Worm (Caenorhabditis elegans) whole organism, midembryonic: ENCODE results near the gene chil-17.

ENCODE experiments used
- T22C8.4 ChIP-seq: fragments of 200-800 bp; sonication (Bioruptor generic); IDR thresholded peaks from 2 replicates; pipeline ENCODE4 v1.3.6; 2022; ENCODE audit warnings: missing genetic modification characterization, missing compliant biosample characterization
- cog-1 ChIP-seq: sonication (generic microtip); optimal IDR thresholded peaks from 2 replicates; lab custom pipeline; 2016; ENCODE audit warnings: missing genetic modification characterization, missing compliant biosample characterization
- flt-1 ChIP-seq: fragments of 200-800 bp; sonication (Bioruptor generic); IDR thresholded peaks from 2 replicates; pipeline ENCODE4 v1.3.6; 2022; ENCODE audit warnings: missing genetic modification characterization, missing compliant biosample characterization
- klf-2 ChIP-seq: fragments of 200-800 bp; sonication (Bioruptor generic); conservative IDR thresholded peaks from 2 replicates; pipeline ENCODE4 v1.3.6; 2022; ENCODE audit warnings: missing genetic modification reagents, missing genetic modification characterization, missing compliant biosample characterization
- med-1 ChIP-seq: sonication (generic microtip); optimal IDR thresholded peaks from 2 replicates; lab custom pipeline; 2017; ENCODE audit warnings: missing genetic modification characterization, mild to moderate bottlenecking, missing compliant biosample characterization, antibody characterized with exemption, missing genetic modification reagents; ENCODE audit not compliant: insufficient read depth
- ref-1 ChIP-seq: fragments of 200-800 bp; sonication (Bioruptor generic); conservative IDR thresholded peaks from 2 replicates; pipeline ENCODE4 v1.3.6; 2022; ENCODE audit warnings: missing genetic modification reagents, missing genetic modification characterization, missing compliant biosample characterization
- tab-1 ChIP-seq: fragments of 200-800 bp; sonication (Bioruptor generic); IDR thresholded peaks from 2 replicates; pipeline ENCODE4 v1.3.6; 2022; ENCODE audit warnings: missing genetic modification characterization, missing compliant biosample characterization
- ztf-23 ChIP-seq: fragments of 200-800 bp; sonication (Bioruptor generic); IDR thresholded peaks from 2 replicates; pipeline ENCODE4 v1.3.6; 2022; ENCODE audit warnings: missing genetic modification reagents, missing genetic modification characterization, missing compliant biosample characterization
- ztf-29 ChIP-seq: fragments of 200-800 bp; sonication (Bioruptor generic); IDR thresholded peaks from 2 replicates; pipeline ENCODE4 v1.3.6; 2022; ENCODE audit warnings: missing genetic modification reagents, missing genetic modification characterization, missing compliant biosample characterization

DNA sequence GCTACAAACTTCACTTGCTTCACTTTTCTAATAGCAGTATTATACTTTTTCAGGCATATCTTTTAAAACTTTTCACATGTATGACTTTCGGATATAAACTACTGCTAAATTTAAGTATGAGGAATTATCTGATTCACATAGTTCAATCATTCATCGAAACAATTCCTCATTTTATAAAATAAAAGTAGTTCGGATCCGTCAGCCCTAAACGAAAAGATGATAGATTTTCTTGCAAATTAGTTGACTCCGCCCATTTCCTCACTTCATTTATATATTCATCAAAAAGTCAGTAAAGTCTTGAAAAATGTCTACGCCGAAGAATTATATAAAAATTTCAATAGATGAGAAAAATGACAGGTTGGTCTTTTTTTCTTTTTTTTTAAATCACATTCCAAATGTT, 37.6 kb upstream of the chil-17 start, which contains the start of gene chil-27:
- TF ChIP-seq flt-1 (GFP tag; lab: Robert Waterston, UW) (no peak), cog-1 (tag; lab: Kevin White, UChicago) (no peak), ztf-23 (GFP tag; lab: Robert Waterston, UW) (no peak), klf-2 (no peak), tab-1 (GFP tag; lab: Robert Waterston, UW) (no peak), med-1 (GFP tag; lab: Kevin White, UChicago) (no peak), ref-1 (GFP tag; lab: Robert Waterston, UW) (no peak), T22C8.4 (no peak), ztf-29 (GFP tag; lab: Robert Waterston, UW) (no peak)
